Worm (Caenorhabditis elegans) whole organism, L2 larva: ENCODE results near the gene chca-1.

Experiments used
- aly-2 ChIP-seq: fragments of 150-350 bp; optimal IDR thresholded peaks from 2 replicates; lab custom pipeline; 2014; ENCODE audit warnings: missing biosample characterization, missing genetic modification characterization
- ama-1 ChIP-seq: fragments of 150-350 bp; optimal IDR thresholded peaks from 2 replicates; lab custom pipeline; 2018; ENCODE audit warnings: inconsistent platforms
- blmp-1 ChIP-seq: sonication (generic microtip); optimal IDR thresholded peaks from 2 replicates; lab custom pipeline; 2017; ENCODE audit warnings: missing genetic modification characterization, mild to moderate bottlenecking, missing compliant biosample characterization, antibody characterized with exemption, moderate library complexity; ENCODE audit not compliant: insufficient read depth
- ceh-82 ChIP-seq: fragments of 150-350 bp; optimal IDR thresholded peaks from 2 replicates; lab custom pipeline; 2014; ENCODE audit warnings: missing biosample characterization, missing genetic modification characterization
- egl-27 ChIP-seq: sonication (generic microtip); optimal IDR thresholded peaks from 3 replicates; lab custom pipeline; 2017; ENCODE audit warnings: missing biosample characterization, missing genetic modification reagents, missing genetic modification characterization
- elt-3 ChIP-seq: sonication (generic microtip); optimal IDR thresholded peaks from 2 replicates; lab custom pipeline; 2017; ENCODE audit warnings: missing biosample characterization, missing genetic modification characterization
- lin-13 ChIP-seq: fragments of 150-350 bp; optimal IDR thresholded peaks from 2 replicates; lab custom pipeline; 2014; ENCODE audit warnings: missing biosample characterization, missing genetic modification reagents, missing genetic modification characterization
- lin-39 ChIP-seq: fragments of 150-350 bp; optimal IDR thresholded peaks from 2 replicates; lab custom pipeline; 2014; ENCODE audit warnings: missing biosample characterization, missing genetic modification reagents, missing genetic modification characterization
- lsy-2 ChIP-seq, 2 experiments: fragments of 150-350 bp in 1 of 2; sonication (generic microtip) in 1 of 2; optimal IDR thresholded peaks; 2 replicates each; lab custom pipeline; 2014 to 2017; ENCODE audit warnings: missing biosample characterization in 2 of 2, missing genetic modification characterization in 2 of 2
- mdl-1 ChIP-seq, 2 experiments: fragments of 150-350 bp in 1 of 2; sonication (generic microtip) in 1 of 2; optimal IDR thresholded peaks; 2 replicates each; lab custom pipeline; 2017; ENCODE audit warnings: missing biosample characterization in 2 of 2, missing genetic modification characterization in 2 of 2
- nhr-12 ChIP-seq: fragments of 150-350 bp; optimal IDR thresholded peaks from 2 replicates; lab custom pipeline; 2014; ENCODE audit warnings: missing biosample characterization, missing genetic modification characterization
- nhr-77 ChIP-seq: fragments of 150-350 bp; optimal IDR thresholded peaks from 2 replicates; lab custom pipeline; 2014; ENCODE audit warnings: missing biosample characterization, missing genetic modification characterization
- snpc-4 ChIP-seq: fragments of 150-350 bp; optimal IDR thresholded peaks from 2 replicates; lab custom pipeline; 2014; ENCODE audit warnings: missing biosample characterization, missing genetic modification characterization
- unc-62 ChIP-seq: fragments of 150-350 bp; optimal IDR thresholded peaks from 2 replicates; lab custom pipeline; 2014; ENCODE audit warnings: missing biosample characterization, missing genetic modification reagents, missing genetic modification characterization

ce11 chrIV:9673206-9673605 is 22.0 kb downstream of the chca-1 start:
- TF ChIP-seq aly-2 (no peak), lsy-2 (tag; optimal IDR thresholded peaks at IDR 0.05; lab: Kevin White, UChicago) (no peak), ama-1 (no peak), lin-39 (tag; lab: Kevin White, UChicago) (no peak), snpc-4 (tag; lab: Kevin White, UChicago) (no peak), nhr-77 (tag; lab: Kevin White, UChicago) (no peak), nhr-12 (tag; lab: Kevin White, UChicago) (no peak), elt-3 (tag; lab: Kevin White, UChicago) (no peak), ceh-82 (no peak), unc-62 (GFP tag; lab: Kevin White, UChicago) (no peak), blmp-1 (peak; percentile 81), mdl-1 (tag; optimal IDR thresholded peaks at IDR 0.05; lab: Kevin White, UChicago) (no peak), egl-27 (tag; lab: Kevin White, UChicago) (no peak), lin-13 (GFP tag; lab: Kevin White, UChicago) (no peak)
